Fruit fly (Drosophila melanogaster) whole organism, embryonic: ENCODE measurements around the gene numb.

ENCODE experiments used
- Atf3 ChIP-seq: fragments of 200-800 bp; sonication (Bioruptor generic); optimal IDR thresholded peaks from 3 replicates; lab custom pipeline; 2016; ENCODE audit warnings: missing biosample characterization, missing genetic modification characterization
- CG11398 ChIP-seq: fragments of 200-800 bp; sonication (Bioruptor generic); optimal IDR thresholded peaks from 2 replicates; lab custom pipeline; 2016; ENCODE audit warnings: missing biosample characterization, missing genetic modification characterization
- CG11695 ChIP-seq: fragments of 200-800 bp; sonication (Bioruptor generic); IDR thresholded peaks from 3 replicates; pipeline ENCODE4 v1.3.6; 2022; ENCODE audit warnings: missing biosample characterization, missing genetic modification characterization
- CG12236 ChIP-seq: fragments of 200-800 bp; sonication (Bioruptor generic); optimal IDR thresholded peaks from 2 replicates; lab custom pipeline; 2016; ENCODE audit warnings: missing biosample characterization, missing genetic modification characterization
- CG13123 ChIP-seq: fragments of 200-800 bp; sonication (Bioruptor generic); optimal IDR thresholded peaks from 2 replicates; lab custom pipeline; 2016; ENCODE audit warnings: missing biosample characterization, missing genetic modification characterization
- CG15073 ChIP-seq: fragments of 200-800 bp; sonication (Bioruptor generic); optimal IDR thresholded peaks from 2 replicates; lab custom pipeline; 2016; ENCODE audit warnings: missing biosample characterization, missing genetic modification characterization
- CG30020 ChIP-seq: fragments of 200-800 bp; optimal IDR thresholded peaks from 2 replicates; lab custom pipeline; 2019; ENCODE audit warnings: missing biosample characterization, mild to moderate bottlenecking, missing genetic modification characterization, moderate library complexity
- CG3281 ChIP-seq: fragments of 200-800 bp; sonication (Bioruptor generic); optimal IDR thresholded peaks from 3 replicates; lab custom pipeline; 2017; ENCODE audit warnings: missing biosample characterization, mild to moderate bottlenecking, missing genetic modification characterization
- CG34422 ChIP-seq: fragments of 200-800 bp; sonication (Bioruptor generic); IDR thresholded peaks from 3 replicates; pipeline ENCODE4 v1.3.6; 2022; ENCODE audit warnings: missing biosample characterization, missing genetic modification characterization
- CG3838 ChIP-seq: fragments of 200-800 bp; sonication (Bioruptor generic); optimal IDR thresholded peaks from 3 replicates; lab custom pipeline; 2016; ENCODE audit warnings: missing biosample characterization, missing genetic modification characterization
- CG42726 ChIP-seq: fragments of 200-800 bp; sonication (Bioruptor generic); IDR thresholded peaks from 2 replicates; pipeline ENCODE4 v1.3.6; 2022; ENCODE audit warnings: missing biosample characterization, missing genetic modification characterization; ENCODE audit not compliant: partially characterized antibody
- CG4617 ChIP-seq: fragments of 200-800 bp; sonication (Bioruptor generic); optimal IDR thresholded peaks from 3 replicates; lab custom pipeline; 2016; ENCODE audit warnings: missing biosample characterization, missing genetic modification characterization, borderline replicate concordance
- CG5180 ChIP-seq: fragments of 200-800 bp; sonication (Bioruptor generic); optimal IDR thresholded peaks from 3 replicates; lab custom pipeline; 2017; ENCODE audit warnings: missing biosample characterization, missing genetic modification characterization, mild to moderate bottlenecking, moderate library complexity, missing genetic modification reagents
- CG5245 ChIP-seq: fragments of 200-800 bp; sonication (Bioruptor generic); optimal IDR thresholded peaks from 3 replicates; lab custom pipeline; 2016; ENCODE audit warnings: missing biosample characterization, missing genetic modification characterization
- CG6654 ChIP-seq: fragments of 200-800 bp; sonication (Bioruptor generic); optimal IDR thresholded peaks from 2 replicates; lab custom pipeline; 2017; ENCODE audit warnings: missing biosample characterization, mild to moderate bottlenecking, missing genetic modification characterization
- CG7556 ChIP-seq: fragments of 200-800 bp; sonication (Bioruptor generic); optimal IDR thresholded peaks from 2 replicates; lab custom pipeline; 2017; ENCODE audit warnings: missing biosample characterization, mild to moderate bottlenecking, missing genetic modification characterization
- CG9876 ChIP-seq: fragments of 200-800 bp; sonication (Bioruptor generic); optimal IDR thresholded peaks from 2 replicates; lab custom pipeline; 2016; ENCODE audit warnings: missing biosample characterization, missing genetic modification characterization
- Dek ChIP-seq: fragments of 200-800 bp; sonication (Bioruptor generic); optimal IDR thresholded peaks from 3 replicates; lab custom pipeline; 2019; ENCODE audit warnings: missing biosample characterization, mild to moderate bottlenecking, missing genetic modification characterization, moderate library complexity
- Elba2 ChIP-seq: fragments of 200-800 bp; sonication (Bioruptor generic); optimal IDR thresholded peaks from 3 replicates; lab custom pipeline; 2016; ENCODE audit warnings: missing biosample characterization, missing genetic modification characterization
- Gsc ChIP-seq: fragments of 200-800 bp; sonication (Bioruptor generic); IDR thresholded peaks from 2 replicates; pipeline ENCODE4 v1.3.6; 2022; ENCODE audit warnings: missing biosample characterization, missing genetic modification characterization
- HLH4C ChIP-seq: fragments of 200-800 bp; sonication (Bioruptor generic); IDR thresholded peaks from 3 replicates; pipeline ENCODE4 v1.3.6; 2022; ENCODE audit warnings: missing biosample characterization, missing genetic modification characterization; ENCODE audit not compliant: partially characterized antibody
- HLHmδ ChIP-seq: fragments of 200-800 bp; sonication (Bioruptor generic); optimal IDR thresholded peaks from 2 replicates; lab custom pipeline; 2018; ENCODE audit warnings: missing biosample characterization, mild to moderate bottlenecking, missing genetic modification characterization, moderate library complexity
- Hr39 ChIP-seq: fragments of >200 bp; optimal IDR thresholded peaks from 2 replicates; lab custom pipeline; 2017
- Lhr ChIP-seq: fragments of 200-800 bp; sonication (Bioruptor generic); optimal IDR thresholded peaks from 3 replicates; lab custom pipeline; 2017; ENCODE audit warnings: mild to moderate bottlenecking, missing biosample characterization, missing genetic modification reagents, missing genetic modification characterization
- Nf-YA ChIP-seq: fragments of 200-800 bp; sonication (Bioruptor generic); IDR thresholded peaks from 2 replicates; pipeline ENCODE4 v1.3.6; 2022; ENCODE audit warnings: missing biosample characterization, missing genetic modification characterization
- Oaz ChIP-seq: fragments of 200-800 bp; sonication (Bioruptor generic); IDR thresholded peaks from 2 replicates; pipeline ENCODE4 v1.3.6; 2022; ENCODE audit warnings: missing biosample characterization, missing genetic modification characterization
- Pdp1 ChIP-seq, 2 experiments: fragments of 200-800 bp; sonication (Bioruptor generic); optimal IDR thresholded peaks; 3 replicates each; lab custom pipeline; 2016; ENCODE audit warnings: missing biosample characterization in 2 of 2, missing genetic modification characterization in 2 of 2, mild to moderate bottlenecking in 1 of 2, moderate library complexity in 1 of 2
- Rfx ChIP-seq: fragments of 200-800 bp; sonication (Bioruptor generic); IDR thresholded peaks from 2 replicates; pipeline ENCODE4 v1.3.6; 2022; ENCODE audit warnings: missing biosample characterization, missing genetic modification characterization
- Six4 ChIP-seq: fragments of 200-800 bp; sonication (Bioruptor generic); optimal IDR thresholded peaks from 2 replicates; lab custom pipeline; 2016; ENCODE audit warnings: missing biosample characterization, missing genetic modification characterization
- Taf1 ChIP-seq: fragments of 200-800 bp; sonication (Bioruptor generic); IDR thresholded peaks from 2 replicates; pipeline ENCODE4 v1.3.6; 2022; ENCODE audit warnings: missing biosample characterization, missing genetic modification characterization
- YL-1 ChIP-seq: fragments of 200-800 bp; sonication (Bioruptor generic); optimal IDR thresholded peaks from 3 replicates; lab custom pipeline; 2017; ENCODE audit warnings: missing biosample characterization, mild to moderate bottlenecking, missing genetic modification characterization
- ac ChIP-seq: fragments of 200-800 bp; sonication (Bioruptor generic); optimal IDR thresholded peaks from 3 replicates; lab custom pipeline; 2017; ENCODE audit warnings: missing biosample characterization, mild to moderate bottlenecking, missing genetic modification characterization
- ap ChIP-seq: fragments of 200-800 bp; sonication (Bioruptor generic); IDR thresholded peaks from 2 replicates; pipeline ENCODE4 v1.3.6; 2022; ENCODE audit warnings: missing biosample characterization, missing genetic modification characterization
- ato ChIP-seq: fragments of 200-800 bp; sonication (Bioruptor generic); IDR thresholded peaks from 2 replicates; pipeline ENCODE4 v1.3.6; 2022; ENCODE audit warnings: missing biosample characterization, missing genetic modification characterization; ENCODE audit not compliant: partially characterized antibody
- bbx ChIP-seq: fragments of 200-800 bp; sonication (Bioruptor generic); IDR thresholded peaks from 2 replicates; pipeline ENCODE4 v1.3.6; 2022; ENCODE audit warnings: missing biosample characterization, missing genetic modification characterization; ENCODE audit not compliant: partially characterized antibody
- bigmax ChIP-seq: fragments of 200-800 bp; sonication (Bioruptor generic); optimal IDR thresholded peaks from 2 replicates; lab custom pipeline; 2018; ENCODE audit warnings: missing biosample characterization, mild to moderate bottlenecking, missing genetic modification characterization
- bowl ChIP-seq: fragments of 200-800 bp; sonication (Bioruptor generic); IDR thresholded peaks from 2 replicates; pipeline ENCODE4 v1.3.6; 2022; ENCODE audit warnings: missing biosample characterization, missing genetic modification characterization
- dysf ChIP-seq: fragments of 200-800 bp; sonication (Bioruptor generic); IDR thresholded peaks from 3 replicates; pipeline ENCODE4 v1.3.6; 2022; ENCODE audit warnings: missing biosample characterization, missing genetic modification characterization
- esg ChIP-seq: fragments of 200-800 bp; sonication (Bioruptor generic); conservative IDR thresholded peaks from 2 replicates; pipeline ENCODE4 v1.3.6; 2022; ENCODE audit warnings: missing biosample characterization, missing genetic modification characterization
- eve ChIP-seq, 2 experiments: fragments of >200 bp; optimal IDR thresholded peaks; 2 replicates each; lab custom pipeline; 2017; ENCODE audit warnings: missing biosample characterization in 2 of 2, missing genetic modification characterization in 2 of 2
- gce ChIP-seq: fragments of 200-800 bp; sonication (Bioruptor generic); IDR thresholded peaks from 3 replicates; pipeline ENCODE4 v1.3.6; 2022; ENCODE audit warnings: missing biosample characterization, missing genetic modification characterization
- gfzf ChIP-seq: fragments of 200-800 bp; sonication (Bioruptor generic); optimal IDR thresholded peaks from 2 replicates; lab custom pipeline; 2016; ENCODE audit warnings: missing biosample characterization, mild to moderate bottlenecking, missing genetic modification characterization, moderate library complexity
- h ChIP-seq: fragments of >200 bp; optimal IDR thresholded peaks from 2 replicates; lab custom pipeline; 2017
- her ChIP-seq: fragments of 200-800 bp; sonication (Bioruptor generic); optimal IDR thresholded peaks from 2 replicates; lab custom pipeline; 2016; ENCODE audit warnings: missing biosample characterization, missing genetic modification characterization
- nau ChIP-seq: fragments of 200-800 bp; sonication (Bioruptor generic); optimal IDR thresholded peaks from 3 replicates; lab custom pipeline; 2017; ENCODE audit warnings: missing biosample characterization, mild to moderate bottlenecking, missing genetic modification characterization, missing genetic modification reagents
- oc ChIP-seq: fragments of 200-800 bp; sonication (Bioruptor generic); optimal IDR thresholded peaks from 2 replicates; lab custom pipeline; 2018; ENCODE audit warnings: missing biosample characterization, mild to moderate bottlenecking, missing genetic modification characterization, moderate library complexity
- otp ChIP-seq: fragments of 200-800 bp; sonication (Bioruptor generic); IDR thresholded peaks from 3 replicates; pipeline ENCODE4, ENCODE4 v1.3.6; 2022; ENCODE audit warnings: missing biosample characterization, missing genetic modification characterization
- prd ChIP-seq, 3 experiments: fragments of >200 bp in 2 of 3; fragments of 200-800 bp in 1 of 3; sonication (Bioruptor generic) in 1 of 3; optimal IDR thresholded peaks in 2 of 3; IDR thresholded peaks in 1 of 3; 2 replicates in 2 of 3; 3 replicates in 1 of 3; pipeline versions ENCODE4 v1.3.6 to Lab custom; 2017 to 2022; ENCODE audit warnings: missing biosample characterization in 1 of 3, missing genetic modification characterization in 1 of 3
- run ChIP-seq: fragments of 200-800 bp; sonication (Bioruptor generic); optimal IDR thresholded peaks from 3 replicates; lab custom pipeline; 2018; ENCODE audit warnings: missing biosample characterization, mild to moderate bottlenecking, missing genetic modification characterization
- tll ChIP-seq, 2 experiments: fragments of 200-800 bp in 1 of 2; fragments of >200 bp in 1 of 2; sonication (Bioruptor generic) in 1 of 2; optimal IDR thresholded peaks; 2 replicates each; lab custom pipeline; 2017 to 2019; ENCODE audit warnings: missing biosample characterization in 2 of 2, missing genetic modification characterization in 2 of 2, mild to moderate bottlenecking in 1 of 2, moderate library complexity in 1 of 2

Gene numb

dm6 chr2L:9494663-9495417 lies 57.6 kb downstream of the numb start, which contains the start of gene Gdi (continued):
- TF ChIP-seq CG3281 (GFP tag; lab: Kevin White, UChicago) (peak; percentile 60), esg (GFP tag; lab: Robert Waterston, UW) (0 out of 2 replicates have a peak, but pooled peaks have one; percentile 6), otp (GFP tag; lab: Robert Waterston, UW) (0 out of 3 replicates have a peak, but pooled peaks have one; percentile 16), run (tag; lab: Kevin White, UChicago) (no peak), Oaz (GFP tag; lab: Robert Waterston, UW) (no peak), her (GFP tag; lab: Kevin White, UChicago) (no peak), CG30020 (tag; lab: Kevin White, UChicago) (no peak), Dek (tag; lab: Kevin White, UChicago) (no peak), Lhr (no peak), CG4617 (GFP tag; lab: Kevin White, UChicago) (no peak), h (lab: Kevin White, UChicago) (no peak), Elba2 (GFP tag; lab: Kevin White, UChicago) (peak; percentile 34), CG11398 (no peak), bowl (GFP tag; lab: Robert Waterston, UW) (no peak), eve (GFP tag; optimal IDR thresholded peaks at IDR 0.05; lab: Kevin White, UChicago) (peak in 1 of 2 experiments; percentile 31), CG15073 (no peak), HLH4C (GFP tag; lab: Robert Waterston, UW) (peak; percentile 28; the same call in 1 of the 3 replicates), CG7556 (GFP tag; lab: Kevin White, UChicago) (no peak), YL-1 (GFP tag; lab: Kevin White, UChicago) (no peak), ac (GFP tag; lab: Kevin White, UChicago) (no peak), Atf3 (no peak), CG3838 (GFP tag; lab: Kevin White, UChicago) (no peak), dysf (GFP tag; lab: Robert Waterston, UW) (peak; percentile 47; the same call in 1 of the 3 replicates), CG13123 (GFP tag; lab: Kevin White, UChicago) (no peak), prd (optimal IDR thresholded peaks at IDR 0.05; lab: Kevin White, UChicago) (no peak), prd (GFP tag; IDR thresholded peaks at IDR 0.05; lab: Robert Waterston, UW) (peak; percentile 19; the same call in 1 of the 3 replicates), tll (GFP tag; optimal IDR thresholded peaks at IDR 0.05; lab: Kevin White, UChicago) (no peak), CG34422 (no peak), CG6654 (no peak), CG11695 (GFP tag; lab: Robert Waterston, UW) (no peak), oc (tag; lab: Kevin White, UChicago) (no peak), ato (GFP tag; lab: Robert Waterston, UW) (no peak), CG9876 (no peak), CG5180 (no peak), Nf-YA (GFP tag; lab: Robert Waterston, UW) (no peak), gce (no peak), Taf1 (GFP tag; lab: Robert Waterston, UW) (no peak)
- TF ChIP-seq, all 482 proteins: peak for 138

- no peak for TF ChIP-seq CG5245
- peak; percentile 34; the same call in 1 of the 2 replicates for TF ChIP-seq CG42726 (GFP tag; lab: Robert Waterston, UW)
- no peak for TF ChIP-seq Hr39 (lab: Kevin White, UChicago)
- no peak for TF ChIP-seq Elba2 (GFP tag; lab: Kevin White, UChicago)
- TF ChIP-seq gfzf (GFP tag; lab: Kevin White, UChicago), result peak; percentile 57
- TF ChIP-seq Rfx (GFP tag; lab: Robert Waterston, UW), result peak; percentile 18; the same call in 1 of the 2 replicates
- TF ChIP-seq ap (GFP tag; lab: Robert Waterston, UW), result no peak
- TF ChIP-seq Gsc, result no peak
- no peak for TF ChIP-seq bigmax
- no peak for TF ChIP-seq CG34422
- no peak for TF ChIP-seq CG12236 (GFP tag; lab: Kevin White, UChicago)
- TF ChIP-seq HLHmδ (GFP tag; lab: Kevin White, UChicago), result no peak
- TF ChIP-seq Six4, result no peak
- peak in 1 of 2 experiments; percentile 28 for TF ChIP-seq Pdp1 (GFP tag; optimal IDR thresholded peaks at IDR 0.05; lab: Kevin White, UChicago)
- peak; percentile 61; the same call in 1 of the 2 replicates for TF ChIP-seq bbx (GFP tag; lab: Robert Waterston, UW)
- peak; percentile 15 for TF ChIP-seq nau (GFP tag; lab: Kevin White, UChicago)
Measured at dm6 chr2L:9495418-9495779, 58.1 kb downstream of the numb start, which contains the start of gene CG33298. CG33298 (plus strand) TSS chr2L:9495474.
